Fruit fly (Drosophila melanogaster) whole organism, prepupa: Measurements from ENCODE around the gene repo.
A peak's percentile ranks its signal among the peaks of the same experiment; 100 is the strongest.

Source experiments
- CG10631 ChIP-seq: fragments of 200-800 bp; sonication (Bioruptor generic); optimal IDR thresholded peaks from 2 replicates; lab custom pipeline; 2016; ENCODE audit warnings: missing biosample characterization, missing genetic modification characterization
- CG10669 ChIP-seq: fragments of 200-800 bp; sonication (Bioruptor generic); optimal IDR thresholded peaks from 3 replicates; lab custom pipeline; 2018; ENCODE audit warnings: missing biosample characterization, mild to moderate bottlenecking, missing genetic modification characterization, moderate library complexity
- CG15336 ChIP-seq: fragments of 200-800 bp; sonication (Bioruptor generic); IDR thresholded peaks from 2 replicates; pipeline ENCODE4 v1.3.6; 2022; ENCODE audit warnings: missing biosample characterization, missing genetic modification characterization
- CG32006 ChIP-seq: fragments of 200-800 bp; sonication (Bioruptor generic); optimal IDR thresholded peaks from 3 replicates; lab custom pipeline; 2017; ENCODE audit warnings: missing biosample characterization, mild to moderate bottlenecking, missing genetic modification characterization
- CG34406 ChIP-seq: fragments of 200-800 bp; sonication (Bioruptor generic); optimal IDR thresholded peaks from 3 replicates; lab custom pipeline; 2016; ENCODE audit warnings: missing biosample characterization, missing genetic modification characterization
- CG3919 ChIP-seq: fragments of 200-800 bp; sonication (Bioruptor generic); optimal IDR thresholded peaks from 3 replicates; lab custom pipeline; 2016; ENCODE audit warnings: missing biosample characterization, missing genetic modification characterization
- CG4318 ChIP-seq: fragments of 200-800 bp; sonication (Bioruptor generic); optimal IDR thresholded peaks from 3 replicates; lab custom pipeline; 2017; ENCODE audit warnings: missing biosample characterization, mild to moderate bottlenecking, missing genetic modification characterization
- CG6276 ChIP-seq: fragments of 200-800 bp; sonication (Bioruptor generic); optimal IDR thresholded peaks from 2 replicates; lab custom pipeline; 2017; ENCODE audit warnings: missing biosample characterization, mild to moderate bottlenecking, missing genetic modification characterization
- CG6808 ChIP-seq: fragments of 200-800 bp; sonication (Bioruptor generic); optimal IDR thresholded peaks from 3 replicates; lab custom pipeline; 2017; ENCODE audit warnings: missing biosample characterization, missing genetic modification characterization, mild to moderate bottlenecking, moderate library complexity, missing genetic modification reagents
- CG6854 ChIP-seq: fragments of 200-800 bp; sonication (Bioruptor generic); optimal IDR thresholded peaks from 2 replicates; lab custom pipeline; 2017; ENCODE audit warnings: missing biosample characterization, mild to moderate bottlenecking, missing genetic modification characterization
- CG8119 ChIP-seq: fragments of 200-800 bp; sonication (Bioruptor generic); IDR thresholded peaks from 3 replicates; pipeline ENCODE4 v1.3.6; 2022; ENCODE audit warnings: missing biosample characterization, missing genetic modification characterization
- CG8319 ChIP-seq: fragments of 200-800 bp; sonication (Bioruptor generic); optimal IDR thresholded peaks from 3 replicates; lab custom pipeline; 2016; ENCODE audit warnings: missing biosample characterization, missing genetic modification characterization
- CG8632 ChIP-seq: fragments of 200-800 bp; sonication (Bioruptor generic); optimal IDR thresholded peaks from 3 replicates; lab custom pipeline; 2016; ENCODE audit warnings: missing biosample characterization, missing genetic modification characterization
- CG9139 ChIP-seq: fragments of 200-800 bp; sonication (Bioruptor generic); optimal IDR thresholded peaks from 3 replicates; lab custom pipeline; 2017; ENCODE audit warnings: missing biosample characterization, mild to moderate bottlenecking, missing genetic modification characterization
- Eip75B ChIP-seq: fragments of 200-800 bp; sonication (Bioruptor generic); optimal IDR thresholded peaks from 3 replicates; lab custom pipeline; 2016; ENCODE audit warnings: missing biosample characterization, missing genetic modification characterization
- Eip78C ChIP-seq: fragments of 200-800 bp; sonication (Bioruptor generic); peaks from one replicate; lab custom pipeline; 2016; ENCODE audit warnings: missing biosample characterization, missing genetic modification characterization
- Eip93F ChIP-seq: fragments of 200-800 bp; sonication (Bioruptor generic); optimal IDR thresholded peaks from 2 replicates; lab custom pipeline; 2016; ENCODE audit warnings: missing biosample characterization, mild to moderate bottlenecking, missing genetic modification characterization
- Ets21C ChIP-seq: fragments of 200-800 bp; sonication (Bioruptor generic); optimal IDR thresholded peaks from 3 replicates; lab custom pipeline; 2016; ENCODE audit warnings: missing biosample characterization, missing genetic modification characterization
- Ets96B ChIP-seq: fragments of 200-800 bp; optimal IDR thresholded peaks from 2 replicates; lab custom pipeline; 2019; ENCODE audit warnings: missing biosample characterization, mild to moderate bottlenecking, missing genetic modification characterization, moderate library complexity
- Gug ChIP-seq: fragments of 200-800 bp; sonication (Bioruptor generic); IDR thresholded peaks from 2 replicates; pipeline ENCODE4 v1.3.6; 2022; ENCODE audit warnings: missing biosample characterization, missing genetic modification characterization
- Hr38 ChIP-seq: sonication (Bioruptor generic); optimal IDR thresholded peaks from 2 replicates; lab custom pipeline; 2016; ENCODE audit warnings: missing biosample characterization, missing genetic modification characterization
- Hr4 ChIP-seq: fragments of 200-800 bp; sonication (Bioruptor generic); optimal IDR thresholded peaks from 3 replicates; lab custom pipeline; 2016; ENCODE audit warnings: missing biosample characterization, missing genetic modification characterization
- Lpt ChIP-seq: fragments of 200-800 bp; sonication (Bioruptor generic); optimal IDR thresholded peaks from 3 replicates; lab custom pipeline; 2016; ENCODE audit warnings: missing biosample characterization, missing genetic modification characterization
- OdsH ChIP-seq: fragments of 200-800 bp; sonication (Bioruptor generic); optimal IDR thresholded peaks from 3 replicates; lab custom pipeline; 2016; ENCODE audit warnings: missing biosample characterization, missing genetic modification characterization
- Sox102F ChIP-seq: fragments of 200-800 bp; sonication (Bioruptor generic); optimal IDR thresholded peaks from 2 replicates; lab custom pipeline; 2016; ENCODE audit warnings: missing biosample characterization, mild to moderate bottlenecking, missing genetic modification characterization
- Sox14 ChIP-seq: fragments of 200-800 bp; sonication (Bioruptor generic); optimal IDR thresholded peaks from 3 replicates; lab custom pipeline; 2016; ENCODE audit warnings: missing biosample characterization, missing genetic modification characterization
- Sox15 ChIP-seq: fragments of 200-800 bp; sonication (Bioruptor generic); optimal IDR thresholded peaks from 3 replicates; lab custom pipeline; 2016; ENCODE audit warnings: missing biosample characterization, missing genetic modification characterization
- acj6 ChIP-seq: fragments of 200-800 bp; sonication (Bioruptor generic); optimal IDR thresholded peaks from 3 replicates; lab custom pipeline; 2016; ENCODE audit warnings: missing biosample characterization, missing genetic modification characterization
- cyc ChIP-seq: fragments of 200-800 bp; sonication (Bioruptor generic); optimal IDR thresholded peaks from 3 replicates; lab custom pipeline; 2016; ENCODE audit warnings: missing biosample characterization, missing genetic modification characterization
- dac ChIP-seq: fragments of 200-800 bp; sonication (Bioruptor generic); optimal IDR thresholded peaks from 2 replicates; lab custom pipeline; 2017; ENCODE audit warnings: missing biosample characterization, mild to moderate bottlenecking, missing genetic modification characterization
- eg ChIP-seq: fragments of 200-800 bp; sonication (Bioruptor generic); IDR thresholded peaks from 3 replicates; pipeline ENCODE4 v1.3.6; 2022; ENCODE audit warnings: missing biosample characterization, missing genetic modification characterization
- fd59A ChIP-seq: fragments of 200-800 bp; sonication (Bioruptor generic); optimal IDR thresholded peaks from 2 replicates; lab custom pipeline; 2017; ENCODE audit warnings: missing biosample characterization, mild to moderate bottlenecking, missing genetic modification characterization, missing genetic modification reagents
- fd85E ChIP-seq: fragments of 200-800 bp; sonication (Bioruptor generic); optimal IDR thresholded peaks from 3 replicates; lab custom pipeline; 2016; ENCODE audit warnings: missing biosample characterization, missing genetic modification characterization
- lz ChIP-seq: fragments of 200-800 bp; sonication (Bioruptor generic); optimal IDR thresholded peaks from 3 replicates; lab custom pipeline; 2016; ENCODE audit warnings: missing biosample characterization, missing genetic modification characterization
- net ChIP-seq: fragments of 200-800 bp; sonication (Bioruptor generic); optimal IDR thresholded peaks from 3 replicates; lab custom pipeline; 2016; ENCODE audit warnings: missing biosample characterization, missing genetic modification characterization
- pdm3 ChIP-seq: fragments of 200-800 bp; sonication (Bioruptor generic); optimal IDR thresholded peaks from 3 replicates; lab custom pipeline; 2016; ENCODE audit warnings: missing biosample characterization, missing genetic modification characterization
- salr ChIP-seq, 2 experiments: fragments of 200-800 bp; sonication (Bioruptor generic); optimal IDR thresholded peaks; 3 replicates each; lab custom pipeline; 2016 to 2018; ENCODE audit warnings: missing biosample characterization in 2 of 2, missing genetic modification characterization in 2 of 2, mild to moderate bottlenecking in 1 of 2
- spab ChIP-seq: fragments of 200-800 bp; sonication (Bioruptor generic); optimal IDR thresholded peaks from 2 replicates; lab custom pipeline; 2017; ENCODE audit warnings: missing biosample characterization, mild to moderate bottlenecking, missing genetic modification characterization, missing genetic modification reagents
- ss ChIP-seq, 2 experiments: fragments of 200-800 bp; sonication (Bioruptor generic); optimal IDR thresholded peaks; 2 replicates in 1 of 2; 3 replicates in 1 of 2; lab custom pipeline; 2017 to 2018; ENCODE audit warnings: mild to moderate bottlenecking in 2 of 2, missing biosample characterization in 2 of 2, missing genetic modification characterization in 2 of 2, moderate library complexity in 1 of 2
- svp ChIP-seq: fragments of 200-800 bp; sonication (Bioruptor generic); peaks from one replicate; lab custom pipeline; 2016; ENCODE audit warnings: missing biosample characterization, missing genetic modification characterization
- vri ChIP-seq: fragments of 200-800 bp; sonication (Bioruptor generic); optimal IDR thresholded peaks from 3 replicates; lab custom pipeline; 2016; ENCODE audit warnings: missing biosample characterization, mild to moderate bottlenecking, missing genetic modification characterization

repo gene

DNA sequence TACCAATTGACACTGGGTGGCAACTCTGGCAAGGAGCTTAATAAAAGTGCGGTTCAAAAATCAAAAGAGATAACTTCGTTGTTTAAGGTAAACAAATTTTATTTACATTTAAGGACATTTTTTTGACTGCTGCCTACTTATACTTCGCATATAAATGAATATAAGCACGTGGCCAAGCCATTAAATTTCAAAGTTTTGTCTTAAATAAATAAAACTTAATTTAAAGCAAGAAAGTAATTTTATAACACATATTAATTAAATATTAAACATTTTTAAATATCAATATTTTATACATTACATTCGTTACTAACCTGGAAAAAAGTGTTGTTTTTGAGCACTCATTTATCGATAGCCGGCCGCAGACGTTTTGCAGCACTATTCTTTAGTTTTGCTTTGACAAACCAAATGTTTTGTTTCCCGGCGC is 47.3 kb upstream of the repo start, which contains the start of the genes CG12321 and MED17 (continued):
- TF ChIP-seq Sox102F (no peak), Hr38 (GFP tag; lab: Kevin White, UChicago) (no peak), Sox14 (GFP tag; lab: Kevin White, UChicago) (peak; percentile 81), Sox15 (GFP tag; lab: Kevin White, UChicago) (peak; percentile 86), pdm3 (GFP tag; lab: Kevin White, UChicago) (peak; percentile 80), CG34406 (peak; percentile 87), Lpt (GFP tag; lab: Kevin White, UChicago) (peak; percentile 79), fd59A (GFP tag; lab: Kevin White, UChicago) (peak; percentile 72), CG9139 (GFP tag; lab: Kevin White, UChicago) (peak; percentile 6), CG6276 (GFP tag; lab: Kevin White, UChicago) (no peak), Eip78C (GFP tag; lab: Kevin White, UChicago) (peak; percentile 91)

DNA sequence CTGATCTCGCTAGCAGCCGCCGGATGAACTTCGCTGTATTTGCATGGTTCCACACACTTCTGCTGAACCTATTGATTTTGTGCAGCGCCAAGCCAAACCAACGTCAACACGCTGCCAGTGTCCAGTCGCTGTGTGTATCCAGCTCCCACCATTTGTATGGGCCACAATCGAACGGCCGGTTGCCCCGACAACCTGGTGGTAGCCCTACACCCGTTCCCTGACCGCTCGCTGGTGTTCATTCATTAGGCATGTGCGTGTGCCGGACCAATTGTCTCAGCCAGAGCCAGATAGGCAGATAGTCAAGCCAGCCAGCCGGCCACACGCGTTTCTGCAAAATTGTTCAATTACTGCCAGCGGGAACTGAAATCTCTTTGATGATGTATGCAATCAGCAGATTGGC is 44.1 kb upstream of the repo start, which contains the start of gene CG14313:
Gene CG14313, minus strand, starts transcription at position 101 of the 400 bp plus-strand sequence.
- TF ChIP-seq Hr38 (GFP tag; lab: Kevin White, UChicago) (no peak), ss (GFP tag; optimal IDR thresholded peaks at IDR 0.05; lab: Kevin White, UChicago) (peak in 1 of 2 experiments; percentile 55), Sox15 (GFP tag; lab: Kevin White, UChicago) (no peak)
- TF ChIP-seq, all 60 proteins: peak for 1

DNA sequence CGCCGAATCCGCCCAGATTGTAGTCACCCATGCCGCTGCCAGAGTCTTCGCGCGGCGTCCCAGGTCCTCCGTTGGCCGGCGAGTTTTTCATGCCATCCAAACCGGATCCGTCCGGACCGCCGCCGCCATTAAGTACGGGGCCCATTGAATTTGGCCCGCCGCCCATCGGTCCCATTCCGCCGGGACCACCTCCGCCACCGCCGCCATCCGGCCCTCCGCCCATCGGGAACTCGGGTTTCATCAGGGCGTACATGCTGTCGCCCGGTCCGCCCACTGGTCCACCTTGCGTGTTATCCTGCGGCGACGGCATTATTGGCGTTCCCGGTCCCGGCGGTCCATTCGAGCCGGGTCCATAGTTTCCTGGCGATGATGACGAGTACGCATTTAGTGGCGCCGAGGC is 40.7 kb upstream of the repo start:
- TF ChIP-seq salr (GFP tag; optimal IDR thresholded peaks at IDR 0.05; lab: Kevin White, UChicago) (no peak), spab (GFP tag; lab: Kevin White, UChicago) (no peak), CG10631 (GFP tag; lab: Kevin White, UChicago) (no peak), fd85E (GFP tag; lab: Kevin White, UChicago) (no peak)
- TF ChIP-seq, all 60 proteins: peak for 0

- TF ChIP-seq Eip75B (GFP tag; lab: Kevin White, UChicago) = no peak
- TF ChIP-seq CG15336 = no peak
- TF ChIP-seq spab (GFP tag; lab: Kevin White, UChicago) = no peak
- TF ChIP-seq CG6854 (GFP tag; lab: Kevin White, UChicago) = no peak
- no peak for TF ChIP-seq Eip93F (GFP tag; lab: Kevin White, UChicago)
- no peak for TF ChIP-seq cyc (GFP tag; lab: Kevin White, UChicago)
- no peak for TF ChIP-seq ss (GFP tag; optimal IDR thresholded peaks at IDR 0.05; lab: Kevin White, UChicago)
- TF ChIP-seq CG8632 (GFP tag; lab: Kevin White, UChicago) = no peak
Observed at dm6 chr3R:18196622-18196990, 39.4 kb upstream of the repo start.

- TF ChIP-seq CG8119 (GFP tag; lab: Robert Waterston, UW) (no peak), Ets21C (GFP tag; lab: Kevin White, UChicago) (peak; percentile 41), CG15336 (no peak), svp (GFP tag; lab: Kevin White, UChicago) (peak; percentile 82), fd59A (GFP tag; lab: Kevin White, UChicago) (peak; percentile 34), CG3919 (peak; percentile 21), CG8319 (GFP tag; lab: Kevin White, UChicago) (no peak), CG6276 (GFP tag; lab: Kevin White, UChicago) (peak; percentile 96), acj6 (GFP tag; lab: Kevin White, UChicago) (peak; percentile 53), vri (GFP tag; lab: Kevin White, UChicago) (peak; percentile 77), CG4318 (peak; percentile 53), CG10669 (GFP tag; lab: Kevin White, UChicago) (peak; percentile 65), CG6808 (GFP tag; lab: Kevin White, UChicago) (peak; percentile 86), CG9139 (GFP tag; lab: Kevin White, UChicago) (peak; percentile 92), OdsH (GFP tag; lab: Kevin White, UChicago) (peak; percentile 58), eg (GFP tag; lab: Robert Waterston, UW) (no peak), Ets96B (tag; lab: Kevin White, UChicago) (peak; percentile 84), CG32006 (peak; percentile 67), Hr38 (GFP tag; lab: Kevin White, UChicago) (no peak), Sox102F (peak; percentile 50), lz (peak; percentile 54), net (GFP tag; lab: Kevin White, UChicago) (peak; percentile 81), dac (peak; percentile 55), Hr4 (peak; percentile 44), CG10631 (GFP tag; lab: Kevin White, UChicago) (peak; percentile 68), Gug (GFP tag; lab: Robert Waterston, UW) (no peak)
Observed at dm6 chr3R:18196991-18197801, 38.8 kb upstream of the repo start.
